Worm (Caenorhabditis elegans): Measurements from ENCODE around the gene D2024.4.

ce11 chrIV:7182818-7183217 is 48.2 kb upstream of the D2024.4 start:
- TF ChIP-seq dao-5 (tag; optimal IDR thresholded peaks at IDR 0.05): no peak
- TF ChIP-seq W03F9.2 (tag; optimal IDR thresholded peaks at IDR 0.05): peak; percentile 12
- TF ChIP-seq him-1 (tag; optimal IDR thresholded peaks at IDR 0.05): no peak

Data from whole organism, L4/young adult.